Fruit fly (Drosophila melanogaster) whole organism, wandering third instar larva: ENCODE data around the gene Bet3.

Experiments
- Abd-B ChIP-seq: fragments of >200 bp; optimal IDR thresholded peaks from 2 replicates; lab custom pipeline; 2017; ENCODE audit warnings: missing biosample characterization, missing genetic modification characterization
- CG32264 ChIP-seq: fragments of 200-800 bp; sonication (Bioruptor generic); optimal IDR thresholded peaks from 2 replicates; lab custom pipeline; 2016; ENCODE audit warnings: missing biosample characterization, missing genetic modification characterization
- CrebA ChIP-seq: fragments of 200-800 bp; sonication (Bioruptor generic); optimal IDR thresholded peaks from 2 replicates; lab custom pipeline; 2016; ENCODE audit warnings: missing biosample characterization, mild to moderate bottlenecking, missing genetic modification characterization, borderline replicate concordance
- Dfd ChIP-seq: fragments of >200 bp; optimal IDR thresholded peaks from 2 replicates; lab custom pipeline; 2017; ENCODE audit warnings: missing biosample characterization, missing genetic modification characterization
- Dif ChIP-seq: fragments of 200-275, 200-300 bp; sonication (Bioruptor generic); optimal IDR thresholded peaks from 2 replicates; lab custom pipeline; 2018; ENCODE audit warnings: missing biosample characterization, missing genetic modification characterization; ENCODE audit not compliant: partially characterized antibody
- GATAd ChIP-seq: sonication (Bioruptor generic); optimal IDR thresholded peaks from 2 replicates; lab custom pipeline; 2016; ENCODE audit warnings: missing biosample characterization, missing genetic modification characterization
- Hr78 ChIP-seq: fragments of >200 bp; optimal IDR thresholded peaks from 2 replicates; lab custom pipeline; 2017; ENCODE audit warnings: missing biosample characterization, missing genetic modification characterization
- Jra ChIP-seq: sonication (Bioruptor generic); optimal IDR thresholded peaks from 2 replicates; lab custom pipeline; 2016; ENCODE audit warnings: missing biosample characterization, missing genetic modification characterization
- Mio ChIP-seq: sonication (Bioruptor generic); optimal IDR thresholded peaks from 2 replicates; lab custom pipeline; 2016; ENCODE audit warnings: missing biosample characterization, missing genetic modification characterization
- Myc ChIP-seq: fragments of >200 bp; optimal IDR thresholded peaks from 2 replicates; lab custom pipeline; 2017
- OdsH ChIP-seq: fragments of 200-800 bp; sonication (Bioruptor generic); optimal IDR thresholded peaks from 2 replicates; lab custom pipeline; 2016; ENCODE audit warnings: missing biosample characterization, mild to moderate bottlenecking, missing genetic modification characterization
- Rel ChIP-seq, 2 experiments: fragments of 200-800 bp; sonication (Bioruptor generic) in 1 of 2; optimal IDR thresholded peaks; 2 replicates in 1 of 2; 3 replicates in 1 of 2; lab custom pipeline; 2016 to 2019; ENCODE audit warnings: mild to moderate bottlenecking in 2 of 2, missing biosample characterization in 2 of 2, missing genetic modification characterization in 2 of 2, moderate library complexity in 1 of 2
- Sp1 ChIP-seq: fragments of 200-800 bp; sonication (Bioruptor generic); optimal IDR thresholded peaks from 3 replicates; lab custom pipeline; 2019; ENCODE audit warnings: missing biosample characterization, mild to moderate bottlenecking, missing genetic modification characterization, moderate library complexity
- br ChIP-seq: fragments of 200-800 bp; sonication (Bioruptor generic); optimal IDR thresholded peaks from 2 replicates; lab custom pipeline; 2016; ENCODE audit warnings: missing biosample characterization, missing genetic modification characterization
- brk ChIP-seq: fragments of 200-800 bp; sonication (Bioruptor generic); optimal IDR thresholded peaks from 2 replicates; lab custom pipeline; 2016; ENCODE audit warnings: missing biosample characterization, mild to moderate bottlenecking, missing genetic modification characterization
- dl ChIP-seq, 2 experiments: fragments of 175-275, 200-275 bp in 1 of 2; fragments of 200-275 bp in 1 of 2; sonication (Bioruptor generic); optimal IDR thresholded peaks; lab custom pipeline; 2018; ENCODE audit warnings: mild to moderate bottlenecking in 2 of 2, missing biosample characterization in 2 of 2, missing genetic modification characterization in 2 of 2, moderate library complexity in 2 of 2; ENCODE audit not compliant: partially characterized antibody in 2 of 2, insufficient read depth in 1 of 2
- dsf ChIP-seq: sonication (Bioruptor generic); optimal IDR thresholded peaks from 2 replicates; lab custom pipeline; 2016; ENCODE audit warnings: missing biosample characterization, missing genetic modification characterization, borderline replicate concordance
- ey ChIP-seq: fragments of 200-800 bp; sonication (Bioruptor generic); optimal IDR thresholded peaks from 2 replicates; lab custom pipeline; 2016; ENCODE audit warnings: missing biosample characterization, missing genetic modification characterization
- foxo ChIP-seq, 2 experiments: fragments of 200-800 bp; sonication (Bioruptor generic); optimal IDR thresholded peaks; 2 replicates in 1 of 2; 3 replicates in 1 of 2; lab custom pipeline; 2016 to 2017; ENCODE audit warnings: missing biosample characterization in 2 of 2, missing genetic modification characterization in 2 of 2
- fru ChIP-seq: fragments of 200-800 bp; sonication (Bioruptor generic); optimal IDR thresholded peaks from 3 replicates; lab custom pipeline; 2016; ENCODE audit warnings: missing biosample characterization, mild to moderate bottlenecking, missing genetic modification characterization
- h ChIP-seq: fragments of 200-800 bp; sonication (Bioruptor generic); optimal IDR thresholded peaks from 3 replicates; lab custom pipeline; 2016; ENCODE audit warnings: missing biosample characterization, mild to moderate bottlenecking, missing genetic modification characterization
- jim ChIP-seq: fragments of 175-275, 200-325 bp; sonication (Bioruptor generic); optimal IDR thresholded peaks from 2 replicates; lab custom pipeline; 2016; ENCODE audit warnings: missing biosample characterization, mild to moderate bottlenecking, missing genetic modification characterization
- pan ChIP-seq: fragments of >200 bp; optimal IDR thresholded peaks from 2 replicates; lab custom pipeline; 2017
- psq ChIP-seq: fragments of 200-800 bp; sonication (Bioruptor generic); optimal IDR thresholded peaks from 3 replicates; lab custom pipeline; 2017; ENCODE audit warnings: missing biosample characterization, mild to moderate bottlenecking, missing genetic modification characterization, moderate library complexity
- sage ChIP-seq: fragments of 200-800 bp; sonication (Bioruptor generic); optimal IDR thresholded peaks from 2 replicates; lab custom pipeline; 2016; ENCODE audit warnings: missing biosample characterization, mild to moderate bottlenecking, missing genetic modification characterization
- sv ChIP-seq: fragments of 200-800 bp; sonication (Bioruptor generic); optimal IDR thresholded peaks from 3 replicates; lab custom pipeline; 2016; ENCODE audit warnings: missing biosample characterization, missing genetic modification characterization
- tai ChIP-seq: sonication (Bioruptor generic); optimal IDR thresholded peaks from 2 replicates; lab custom pipeline; 2016; ENCODE audit warnings: missing biosample characterization, missing genetic modification characterization
- usp ChIP-seq: fragments of >200 bp; optimal IDR thresholded peaks from 2 replicates; lab custom pipeline; 2017; ENCODE audit warnings: missing biosample characterization, missing genetic modification characterization
- woc ChIP-seq: sonication (Bioruptor generic); optimal IDR thresholded peaks from 2 replicates; lab custom pipeline; 2016; ENCODE audit warnings: missing biosample characterization, mild to moderate bottlenecking, missing genetic modification characterization

Gene Bet3

dm6 chr3L:9471151-9471903 is 29.3 kb upstream of the Bet3 start:
- TF ChIP-seq Dfd (peak; percentile 92), dl (GFP tag; optimal IDR thresholded peaks at IDR 0.05; lab: Kevin White, UChicago; ENCODE audit: insufficient read depth in 1 of 2, partially characterized antibody in 2 of 2) (no peak)

DNA sequence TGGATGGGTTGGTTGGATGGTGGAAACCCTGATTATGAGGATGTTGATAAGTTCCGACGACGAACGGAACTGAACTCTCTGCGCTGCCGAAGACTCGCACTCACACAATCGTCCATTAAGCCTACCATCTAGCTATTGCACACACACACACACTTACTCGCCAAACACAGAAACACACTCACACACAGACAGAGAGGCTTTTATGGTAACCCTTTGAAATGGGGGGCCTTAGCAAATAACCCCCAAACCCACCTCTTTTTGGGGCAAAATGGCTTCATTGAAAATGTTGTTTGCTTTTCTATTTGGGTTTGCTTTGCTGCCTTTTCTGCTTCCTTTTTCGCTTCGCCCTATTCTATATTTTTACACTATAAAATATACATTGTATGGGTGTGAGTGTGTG is 27.0 kb upstream of the Bet3 start:
- no peak for TF ChIP-seq jim (GFP tag; lab: Kevin White, UChicago)
- no peak for TF ChIP-seq ey (GFP tag; lab: Kevin White, UChicago)
- TF ChIP-seq foxo (GFP tag; optimal IDR thresholded peaks at IDR 0.05; lab: Kevin White, UChicago) = no peak
- TF ChIP-seq dl (GFP tag; optimal IDR thresholded peaks at IDR 0.05; lab: Kevin White, UChicago; ENCODE audit: insufficient read depth in 1 of 2, partially characterized antibody in 2 of 2) = no peak
- no peak for TF ChIP-seq CG32264 (GFP tag; lab: Kevin White, UChicago)
- TF ChIP-seq Hr78 (GFP tag; lab: Kevin White, UChicago) = no peak
- no peak for TF ChIP-seq fru (GFP tag; lab: Kevin White, UChicago)
- no peak for TF ChIP-seq Dif
- TF ChIP-seq psq = no peak
- TF ChIP-seq OdsH (GFP tag; lab: Kevin White, UChicago) = no peak
- no peak for TF ChIP-seq woc (GFP tag; lab: Kevin White, UChicago)
- no peak for TF ChIP-seq usp (GFP tag; lab: Kevin White, UChicago)
- no peak for TF ChIP-seq Abd-B (GFP tag; lab: Kevin White, UChicago)
- no peak for TF ChIP-seq brk
- TF ChIP-seq dsf (GFP tag; lab: Kevin White, UChicago) = no peak
- no peak for TF ChIP-seq Mio (GFP tag; lab: Kevin White, UChicago)
- TF ChIP-seq tai (GFP tag; lab: Kevin White, UChicago) = no peak
- TF ChIP-seq h = no peak
- no peak for TF ChIP-seq pan
- no peak for TF ChIP-seq sage (GFP tag; lab: Kevin White, UChicago)

dm6 chr3L:9468261-9468890 is 26.3 kb upstream of the Bet3 start:
- TF ChIP-seq foxo (GFP tag; optimal IDR thresholded peaks at IDR 0.05; lab: Kevin White, UChicago) (peak in 1 of 2 experiments; percentile 6), ey (GFP tag; lab: Kevin White, UChicago) (peak; percentile 30), psq (peak; percentile 27), CrebA (GFP tag; lab: Kevin White, UChicago) (no peak), OdsH (GFP tag; lab: Kevin White, UChicago) (peak; percentile 18)
- TF ChIP-seq, all 38 proteins: peak for 4

- TF ChIP-seq Myc (lab: Kevin White, UChicago) (no peak), OdsH (GFP tag; lab: Kevin White, UChicago) (no peak), usp (GFP tag; lab: Kevin White, UChicago) (no peak), Dif (no peak), CrebA (GFP tag; lab: Kevin White, UChicago) (no peak), br (GFP tag; lab: Kevin White, UChicago) (no peak), dl (GFP tag; optimal IDR thresholded peaks at IDR 0.05; lab: Kevin White, UChicago; ENCODE audit: insufficient read depth in 1 of 2, partially characterized antibody in 2 of 2) (no peak), h (peak; percentile 28), foxo (GFP tag; optimal IDR thresholded peaks at IDR 0.05; lab: Kevin White, UChicago) (peak in 1 of 2 experiments; percentile 26), Sp1 (GFP tag; lab: Kevin White, UChicago) (peak; percentile 58), woc (GFP tag; lab: Kevin White, UChicago) (no peak), Jra (no peak), Mio (GFP tag; lab: Kevin White, UChicago) (no peak), psq (peak; percentile 60), Rel (GFP tag; optimal IDR thresholded peaks at IDR 0.05; lab: Kevin White, UChicago) (peak; percentile 68), Rel (tag; optimal IDR thresholded peaks at IDR 0.05; lab: Kevin White, UChicago) (no peak)
Observed at dm6 chr3L:9467763-9468206, 25.7 kb upstream of the Bet3 start.

dm6 chr3L:9467267-9467666 is 25.2 kb upstream of the Bet3 start:
- TF ChIP-seq GATAd (GFP tag; lab: Kevin White, UChicago) (no peak), br (GFP tag; lab: Kevin White, UChicago) (no peak), Dif (no peak), sv (GFP tag; lab: Kevin White, UChicago) (no peak)
